Worm (Caenorhabditis elegans) whole organism, L4/young adult: ENCODE data around the gene C26D10.7.

Experiments
- W03F9.2 ChIP-seq: fragments of 150-350 bp; optimal IDR thresholded peaks from 2 replicates; lab custom pipeline; 2014; ENCODE audit warnings: missing biosample characterization, missing genetic modification characterization
- dao-5 ChIP-seq: sonication (generic microtip); optimal IDR thresholded peaks from 2 replicates; lab custom pipeline; 2016; ENCODE audit warnings: missing genotype, missing genetic modification characterization, moderate library complexity, missing compliant biosample characterization

ce11 chrII:8325002-8325539 is 8.7 kb upstream of the C26D10.7 start, which contains the start of the genes ran-3 and C26D10.3:
- TF ChIP-seq W03F9.2 (tag; lab: Kevin White, UChicago) = peak; percentile 40
- TF ChIP-seq dao-5 = no peak
